Fruit fly (Drosophila melanogaster): ENCODE data around the gene Torsin.

DNA sequence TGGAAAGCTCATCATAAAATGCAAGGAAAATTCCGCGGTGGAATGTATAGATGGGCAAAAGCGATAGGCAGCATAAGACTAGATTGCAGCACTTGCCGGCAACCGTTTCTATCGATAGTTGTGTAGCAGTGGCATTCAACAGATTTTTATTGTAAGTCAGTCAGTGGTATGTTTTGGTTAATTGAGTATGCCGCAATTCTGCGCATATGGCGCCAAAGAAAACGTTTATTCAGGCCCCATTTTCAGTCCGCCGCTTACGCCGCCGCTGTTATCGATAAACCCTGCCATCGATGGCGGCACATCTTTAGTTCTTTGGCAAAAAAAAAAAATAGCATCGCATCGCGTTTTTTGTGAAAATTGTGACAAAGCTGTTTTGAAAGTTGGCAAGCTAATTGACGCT, at the start of gene Torsin, which contains the start of gene Cbp80:
- TF ChIP-seq Vsx2 (GFP tag; optimal IDR thresholded peaks at IDR 0.05; ENCODE audit: partially characterized antibody): no peak
- no peak for TF ChIP-seq Sp1 (GFP tag; optimal IDR thresholded peaks at IDR 0.05)
- no peak for TF ChIP-seq pan (optimal IDR thresholded peaks at IDR 0.05)
- no peak for TF ChIP-seq psq (GFP tag; optimal IDR thresholded peaks at IDR 0.05)
- no peak for TF ChIP-seq brk (GFP tag; optimal IDR thresholded peaks at IDR 0.05)
- TF ChIP-seq Hr78 (GFP tag; optimal IDR thresholded peaks at IDR 0.05): no peak

All from whole organism, wandering third instar larva.